Worm (Caenorhabditis elegans): Measurements from ENCODE around the gene F13H10.5.

- TF ChIP-seq tbx-37 (GFP tag; conservative IDR thresholded peaks at IDR 0.05) (no peak), sea-1 (GFP tag; conservative IDR thresholded peaks at IDR 0.05) (no peak), ets-7 (tag; optimal IDR thresholded peaks at IDR 0.05) (no peak), ama-1 (optimal IDR thresholded peaks at IDR 0.05) (no peak), scrt-1 (GFP tag; IDR thresholded peaks at IDR 0.05) (no peak), tra-4 (tag; optimal IDR thresholded peaks at IDR 0.05) (no peak), flt-1 (GFP tag; IDR thresholded peaks at IDR 0.05) (no peak), ceh-36 (tag; optimal IDR thresholded peaks at IDR 0.05) (no peak), pes-1 (GFP tag; IDR thresholded peaks at IDR 0.05) (no peak), aly-1 (tag; optimal IDR thresholded peaks at IDR 0.05) (no peak), ceh-13 (GFP tag; optimal IDR thresholded peaks at IDR 0.05) (no peak)
Observed at ce11 chrIV:10981761-10982160, 9.0 kb upstream of the F13H10.5 start, which contains the start of gene Y43E12A.2.

All from whole organism, early embryonic.